Worm (Caenorhabditis elegans) whole organism, L2 larva: Measurements from ENCODE around the gene C14A4.7.

Experiments used
- C34F6.9 ChIP-seq: fragments of 150-350 bp; optimal IDR thresholded peaks from 2 replicates; lab custom pipeline; 2014; ENCODE audit warnings: missing biosample characterization, missing genetic modification characterization
- F13H6.1 ChIP-seq: sonication (generic microtip); optimal IDR thresholded peaks from 2 replicates; lab custom pipeline; 2016; ENCODE audit warnings: missing genetic modification characterization, missing compliant biosample characterization
- R02D3.7 ChIP-seq: fragments of 150-350 bp; optimal IDR thresholded peaks from 2 replicates; lab custom pipeline; 2014; ENCODE audit warnings: missing biosample characterization, missing genetic modification characterization
- Y55F3AM.14 ChIP-seq: fragments of 200-800 bp; sonication (Bioruptor generic); optimal IDR thresholded peaks from 2 replicates; lab custom pipeline; 2018; ENCODE audit warnings: mild to moderate bottlenecking, missing genetic modification characterization, missing compliant biosample characterization
- ZK546.5 ChIP-seq: sonication (generic microtip); optimal IDR thresholded peaks from 2 replicates; lab custom pipeline; 2017; ENCODE audit warnings: missing biosample characterization, missing genetic modification characterization
- alr-1 ChIP-seq: fragments of 150-350 bp; optimal IDR thresholded peaks from 2 replicates; lab custom pipeline; 2014; ENCODE audit warnings: missing biosample characterization, missing genetic modification characterization
- aly-2 ChIP-seq: fragments of 150-350 bp; optimal IDR thresholded peaks from 2 replicates; lab custom pipeline; 2014; ENCODE audit warnings: missing biosample characterization, missing genetic modification characterization
- ama-1 ChIP-seq: fragments of 150-350 bp; optimal IDR thresholded peaks from 2 replicates; lab custom pipeline; 2018; ENCODE audit warnings: inconsistent platforms
- blmp-1 ChIP-seq: sonication (generic microtip); optimal IDR thresholded peaks from 2 replicates; lab custom pipeline; 2017; ENCODE audit warnings: missing genetic modification characterization, mild to moderate bottlenecking, missing compliant biosample characterization, antibody characterized with exemption, moderate library complexity; ENCODE audit not compliant: insufficient read depth
- ceh-16 ChIP-seq: fragments of 150-350 bp; optimal IDR thresholded peaks from 2 replicates; lab custom pipeline; 2014; ENCODE audit warnings: missing biosample characterization, missing genetic modification characterization
- ceh-82 ChIP-seq: fragments of 150-350 bp; optimal IDR thresholded peaks from 2 replicates; lab custom pipeline; 2014; ENCODE audit warnings: missing biosample characterization, missing genetic modification characterization
- crh-2 ChIP-seq: sonication (generic microtip); optimal IDR thresholded peaks from 2 replicates; lab custom pipeline; 2017; ENCODE audit warnings: missing biosample characterization, missing genetic modification characterization
- dmd-4 ChIP-seq: sonication (generic microtip); optimal IDR thresholded peaks from 2 replicates; lab custom pipeline; 2017; ENCODE audit warnings: missing biosample characterization, missing genetic modification characterization
- egl-27 ChIP-seq: sonication (generic microtip); optimal IDR thresholded peaks from 3 replicates; lab custom pipeline; 2017; ENCODE audit warnings: missing biosample characterization, missing genetic modification reagents, missing genetic modification characterization
- elt-1 ChIP-seq: fragments of 150-350 bp; optimal IDR thresholded peaks from 2 replicates; lab custom pipeline; 2014; ENCODE audit warnings: missing biosample characterization, missing genetic modification characterization
- elt-3 ChIP-seq: sonication (generic microtip); optimal IDR thresholded peaks from 2 replicates; lab custom pipeline; 2017; ENCODE audit warnings: missing biosample characterization, missing genetic modification characterization
- fos-1 ChIP-seq: fragments of 150-350 bp; optimal IDR thresholded peaks from 2 replicates; lab custom pipeline; 2014; ENCODE audit warnings: missing biosample characterization, missing genetic modification characterization
- gmeb-1 ChIP-seq: fragments of 150-350 bp; optimal IDR thresholded peaks from 2 replicates; lab custom pipeline; 2014; ENCODE audit warnings: missing biosample characterization, missing genetic modification characterization
- lin-11 ChIP-seq: fragments of 150-350 bp; sonication (generic microtip); optimal IDR thresholded peaks from 2 replicates; lab custom pipeline; 2014; ENCODE audit warnings: missing biosample characterization, missing genetic modification characterization, inconsistent platforms, mixed read lengths
- lin-13 ChIP-seq: fragments of 150-350 bp; optimal IDR thresholded peaks from 2 replicates; lab custom pipeline; 2014; ENCODE audit warnings: missing biosample characterization, missing genetic modification reagents, missing genetic modification characterization
- lin-39 ChIP-seq: fragments of 150-350 bp; optimal IDR thresholded peaks from 2 replicates; lab custom pipeline; 2014; ENCODE audit warnings: missing biosample characterization, missing genetic modification reagents, missing genetic modification characterization
- lsy-2 ChIP-seq, 2 experiments: fragments of 150-350 bp in 1 of 2; sonication (generic microtip) in 1 of 2; optimal IDR thresholded peaks; 2 replicates each; lab custom pipeline; 2014 to 2017; ENCODE audit warnings: missing biosample characterization in 2 of 2, missing genetic modification characterization in 2 of 2
- mab-5 ChIP-seq: fragments of 150-350 bp; optimal IDR thresholded peaks from 2 replicates; lab custom pipeline; 2014; ENCODE audit warnings: missing biosample characterization, missing genetic modification characterization
- mbf-1 ChIP-seq: sonication (generic microtip); optimal IDR thresholded peaks from 2 replicates; lab custom pipeline; 2017; ENCODE audit warnings: missing biosample characterization, missing genetic modification characterization
- mdl-1 ChIP-seq, 2 experiments: fragments of 150-350 bp in 1 of 2; sonication (generic microtip) in 1 of 2; optimal IDR thresholded peaks; 2 replicates each; lab custom pipeline; 2017; ENCODE audit warnings: missing biosample characterization in 2 of 2, missing genetic modification characterization in 2 of 2
- nhr-10 ChIP-seq: sonication (generic microtip); optimal IDR thresholded peaks from 2 replicates; lab custom pipeline; 2017; ENCODE audit warnings: missing biosample characterization, missing genetic modification characterization
- nhr-11 ChIP-seq: fragments of 150-350 bp; optimal IDR thresholded peaks from 2 replicates; lab custom pipeline; 2014; ENCODE audit warnings: missing biosample characterization, missing genetic modification characterization
- nhr-12 ChIP-seq: fragments of 150-350 bp; optimal IDR thresholded peaks from 2 replicates; lab custom pipeline; 2014; ENCODE audit warnings: missing biosample characterization, missing genetic modification characterization
- nhr-129 ChIP-seq: fragments of 150-350 bp; optimal IDR thresholded peaks from 2 replicates; lab custom pipeline; 2014; ENCODE audit warnings: missing biosample characterization, missing genetic modification characterization
- nhr-21 ChIP-seq: fragments of 150-350 bp; optimal IDR thresholded peaks from 2 replicates; lab custom pipeline; 2014; ENCODE audit warnings: missing biosample characterization, missing genetic modification characterization
- nhr-23 ChIP-seq: fragments of 150-350 bp; optimal IDR thresholded peaks from 2 replicates; lab custom pipeline; 2014; ENCODE audit warnings: missing biosample characterization, missing genetic modification reagents, missing genetic modification characterization
- nhr-237 ChIP-seq: fragments of 150-350 bp; optimal IDR thresholded peaks from 2 replicates; lab custom pipeline; 2014; ENCODE audit warnings: missing biosample characterization, missing genetic modification characterization
- nhr-25 ChIP-seq: fragments of 150-350 bp; sonication (generic microtip); optimal IDR thresholded peaks from 3 replicates; lab custom pipeline; 2014; ENCODE audit warnings: missing biosample characterization, missing genetic modification characterization
- nhr-6 ChIP-seq: fragments of 150-350 bp; optimal IDR thresholded peaks from 2 replicates; lab custom pipeline; 2014; ENCODE audit warnings: missing biosample characterization, missing genetic modification characterization
- nhr-77 ChIP-seq: fragments of 150-350 bp; optimal IDR thresholded peaks from 2 replicates; lab custom pipeline; 2014; ENCODE audit warnings: missing biosample characterization, missing genetic modification characterization
- peb-1 ChIP-seq: fragments of 150-350 bp; optimal IDR thresholded peaks from 2 replicates; lab custom pipeline; 2014; ENCODE audit warnings: missing biosample characterization, missing genetic modification characterization
- sem-4 ChIP-seq: fragments of 150-350 bp; optimal IDR thresholded peaks from 2 replicates; lab custom pipeline; 2014; ENCODE audit warnings: missing biosample characterization, missing genetic modification reagents, missing genetic modification characterization
- skn-1 ChIP-seq: sonication (generic microtip); optimal IDR thresholded peaks from 2 replicates; lab custom pipeline; 2017; ENCODE audit warnings: missing biosample characterization, missing genetic modification characterization
- sma-3 ChIP-seq: sonication (generic microtip); optimal IDR thresholded peaks from 2 replicates; lab custom pipeline; 2016; ENCODE audit warnings: missing genetic modification reagents, missing genetic modification characterization, missing compliant biosample characterization
- sma-9 ChIP-seq, 2 experiments: fragments of 150-350 bp in 1 of 2; sonication (generic microtip) in 1 of 2; optimal IDR thresholded peaks; 2 replicates each; lab custom pipeline; 2014 to 2016; ENCODE audit warnings: missing genetic modification characterization in 2 of 2, mild to moderate bottlenecking in 1 of 2, missing biosample characterization in 1 of 2, missing compliant biosample characterization in 1 of 2, missing genetic modification reagents in 1 of 2, moderate library complexity in 1 of 2
- snpc-4 ChIP-seq: fragments of 150-350 bp; optimal IDR thresholded peaks from 2 replicates; lab custom pipeline; 2014; ENCODE audit warnings: missing biosample characterization, missing genetic modification characterization
- unc-39 ChIP-seq: fragments of 150-350 bp; optimal IDR thresholded peaks from 2 replicates; lab custom pipeline; 2014; ENCODE audit warnings: missing biosample characterization, missing genetic modification characterization
- unc-55 ChIP-seq: fragments of 150-350 bp; sonication (generic microtip); optimal IDR thresholded peaks from 3 replicates; lab custom pipeline; 2014; ENCODE audit warnings: missing biosample characterization, missing genetic modification reagents, missing genetic modification characterization
- unc-62 ChIP-seq: fragments of 150-350 bp; optimal IDR thresholded peaks from 2 replicates; lab custom pipeline; 2014; ENCODE audit warnings: missing biosample characterization, missing genetic modification reagents, missing genetic modification characterization
- zag-1 ChIP-seq: fragments of 150-350 bp; optimal IDR thresholded peaks from 2 replicates; lab custom pipeline; 2014; ENCODE audit warnings: missing biosample characterization, missing genetic modification characterization
- ztf-1 ChIP-seq: fragments of 200-800 bp; sonication (Bioruptor generic); conservative IDR thresholded peaks from 2 replicates; pipeline ENCODE4 v1.3.6; 2022; ENCODE audit warnings: missing genetic modification characterization, missing compliant biosample characterization
- ztf-11 ChIP-seq: sonication (generic microtip); optimal IDR thresholded peaks from 2 replicates; lab custom pipeline; 2017; ENCODE audit warnings: missing biosample characterization, missing genetic modification characterization
- ztf-4 ChIP-seq: fragments of 150-350 bp; optimal IDR thresholded peaks from 2 replicates; lab custom pipeline; 2014; ENCODE audit warnings: missing biosample characterization, missing genetic modification characterization

Gene C14A4.7

ce11 chrII:10556550-10557205 is 39.7 kb downstream of the C14A4.7 start:
- no peak for TF ChIP-seq nhr-6
- TF ChIP-seq nhr-129 (tag; lab: Kevin White, UChicago): peak; percentile 23
- TF ChIP-seq snpc-4 (tag; lab: Kevin White, UChicago): no peak
- TF ChIP-seq fos-1: peak; percentile 39
- TF ChIP-seq sma-9 (GFP tag; optimal IDR thresholded peaks at IDR 0.05; lab: Kevin White, UChicago): peak; percentile 45
- TF ChIP-seq sma-9 (tag; optimal IDR thresholded peaks at IDR 0.05; lab: Kevin White, UChicago): no peak

DNA sequence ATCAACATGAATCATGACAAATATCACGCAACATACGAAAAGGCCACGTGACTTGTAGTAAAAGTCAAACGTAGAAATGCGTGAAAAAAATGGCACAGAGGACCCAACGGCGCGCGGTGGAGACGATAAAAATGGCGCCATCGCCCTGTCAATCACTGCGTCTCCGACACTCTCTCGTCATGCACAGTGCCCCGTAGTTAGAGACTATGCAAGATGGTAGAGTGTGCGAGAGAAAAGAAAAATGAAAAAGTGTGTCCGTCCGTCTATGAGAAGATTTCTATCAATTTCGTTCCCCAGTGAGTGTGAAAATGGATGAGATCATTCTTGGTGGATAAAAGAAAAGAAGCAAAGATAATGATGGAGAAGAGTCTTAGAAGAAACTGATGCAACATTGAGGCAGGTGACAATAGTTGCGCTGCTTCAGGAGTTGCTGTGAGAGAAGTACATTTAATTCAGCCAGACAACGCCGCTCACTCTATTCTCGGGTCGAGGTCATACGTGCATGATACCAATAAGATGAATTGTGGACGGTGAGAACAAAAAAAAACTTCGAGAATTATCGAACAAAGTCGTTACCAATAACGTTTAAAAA is 40.8 kb downstream of the C14A4.7 start:
- TF ChIP-seq elt-3 (tag; lab: Kevin White, UChicago) (no peak), alr-1 (tag; lab: Kevin White, UChicago) (no peak), nhr-77 (tag; lab: Kevin White, UChicago) (no peak), nhr-237 (tag; lab: Kevin White, UChicago) (no peak), elt-1 (tag; lab: Kevin White, UChicago) (no peak), unc-62 (GFP tag; lab: Kevin White, UChicago) (no peak), peb-1 (tag; lab: Kevin White, UChicago) (no peak), R02D3.7 (no peak), Y55F3AM.14 (no peak), lsy-2 (tag; optimal IDR thresholded peaks at IDR 0.05; lab: Kevin White, UChicago) (peak in 1 of 2 experiments; percentile 54), dmd-4 (no peak), unc-55 (GFP tag; lab: Kevin White, UChicago) (peak; percentile 33), C34F6.9 (peak; percentile 63), mab-5 (tag; lab: Kevin White, UChicago) (no peak), egl-27 (tag; lab: Kevin White, UChicago) (peak; percentile 35), lin-13 (peak; percentile 15), mdl-1 (tag; optimal IDR thresholded peaks at IDR 0.05; lab: Kevin White, UChicago) (peak; percentile 51 to 54), fos-1 (peak; percentile 80), nhr-12 (tag; lab: Kevin White, UChicago) (no peak), sma-3 (GFP tag; lab: Kevin White, UChicago) (peak; percentile 81), nhr-21 (tag; lab: Kevin White, UChicago) (peak; percentile 73), sem-4 (tag; lab: Kevin White, UChicago) (peak; percentile 72), unc-39 (tag; lab: Kevin White, UChicago) (no peak), zag-1 (tag; lab: Kevin White, UChicago) (no peak), sma-9 (GFP tag; optimal IDR thresholded peaks at IDR 0.05; lab: Kevin White, UChicago) (peak; percentile 40), sma-9 (tag; optimal IDR thresholded peaks at IDR 0.05; lab: Kevin White, UChicago) (no peak), ceh-82 (tag; lab: Kevin White, UChicago) (no peak), ztf-11 (tag; lab: Kevin White, UChicago) (no peak), ztf-1 (GFP tag; lab: Robert Waterston, UW) (no peak), nhr-6 (no peak), F13H6.1 (tag; lab: Kevin White, UChicago) (peak; percentile 78), ama-1 (lab: Kevin White, UChicago) (no peak), ztf-4 (tag; lab: Kevin White, UChicago) (peak; percentile 73), snpc-4 (tag; lab: Kevin White, UChicago) (peak; percentile 44), nhr-23 (tag; lab: Kevin White, UChicago) (no peak), ceh-16 (no peak), aly-2 (tag; lab: Kevin White, UChicago) (no peak), nhr-11 (tag; lab: Kevin White, UChicago) (no peak), nhr-25 (peak; percentile 80), gmeb-1 (tag; lab: Kevin White, UChicago) (peak; percentile 30), nhr-10 (tag; lab: Kevin White, UChicago) (no peak), blmp-1 (tag; lab: Kevin White, UChicago) (no peak), nhr-129 (tag; lab: Kevin White, UChicago) (peak; percentile 95), skn-1 (no peak), mbf-1 (tag; lab: Kevin White, UChicago) (no peak), lin-39 (no peak), lin-11 (tag; lab: Kevin White, UChicago) (no peak), ZK546.5 (tag; lab: Kevin White, UChicago) (no peak), crh-2 (tag; lab: Kevin White, UChicago) (peak; percentile 55)
